Fruit fly (Drosophila melanogaster): ENCODE measurements around the gene Abp1.
A peak's percentile ranks its signal among the peaks of the same experiment; 100 is the strongest.

Gene Abp1

DNA sequence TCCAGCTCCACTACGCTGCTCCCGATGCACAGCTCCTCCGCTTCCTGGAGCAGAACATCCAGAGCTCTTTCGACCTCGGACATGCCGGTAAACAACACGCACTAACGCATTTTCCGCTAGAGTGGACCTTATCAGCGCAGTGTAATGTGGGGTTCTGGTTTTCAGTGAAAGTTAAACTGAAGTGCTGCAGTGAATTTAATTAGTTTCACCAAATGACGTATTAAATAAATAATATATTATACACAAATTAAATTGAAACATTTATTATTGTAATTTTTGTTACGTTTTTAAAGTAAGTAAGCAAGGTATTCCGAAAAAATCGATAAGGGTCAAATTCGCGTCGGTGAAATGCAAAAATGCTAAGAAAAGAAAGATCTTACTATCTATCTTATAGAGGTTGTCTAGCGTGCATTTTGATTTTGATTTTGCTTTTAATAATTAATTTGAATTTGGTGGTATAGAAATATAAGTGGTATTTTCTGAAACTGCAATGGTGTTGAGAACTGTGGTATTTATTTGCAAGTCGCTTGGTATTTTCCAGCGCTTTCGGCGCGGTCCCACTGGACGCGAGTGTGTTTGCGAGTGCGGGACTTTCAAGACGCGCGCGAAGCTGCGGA is 35.8 kb downstream of the Abp1 start, which contains the start of the genes JMJD7 and CG10738 (continued):
- TF ChIP-seq CG17568 (GFP tag; optimal IDR thresholded peaks at IDR 0.05): no peak
- TF ChIP-seq CG12071 (GFP tag; optimal IDR thresholded peaks at IDR 0.05): peak; percentile 63
- TF ChIP-seq Antp (GFP tag; optimal IDR thresholded peaks at IDR 0.05): no peak
- TF ChIP-seq CG8281 (tag; optimal IDR thresholded peaks at IDR 0.05): no peak
- no peak for TF ChIP-seq corto (GFP tag; optimal IDR thresholded peaks at IDR 0.05)
- TF ChIP-seq br (optimal IDR thresholded peaks at IDR 0.05): no peak
- TF ChIP-seq NK7.1 (GFP tag; optimal IDR thresholded peaks at IDR 0.05): no peak
- peak; percentile 56 for TF ChIP-seq CG4328 (GFP tag; optimal IDR thresholded peaks at IDR 0.05)
- peak; percentile 59; the same call in 1 of the 2 replicates for TF ChIP-seq aop (GFP tag; IDR thresholded peaks at IDR 0.05)
- TF ChIP-seq PHDP (tag; optimal IDR thresholded peaks at IDR 0.05): no peak
- peak; percentile 85 for TF ChIP-seq Atf6 (GFP tag; IDR thresholded peaks at IDR 0.05)
- peak; percentile 83 for TF ChIP-seq NFAT (GFP tag; IDR thresholded peaks at IDR 0.05)
- peak; percentile 18 for TF ChIP-seq CG12659 (GFP tag; optimal IDR thresholded peaks at IDR 0.05)
- TF ChIP-seq inv (GFP tag; IDR thresholded peaks at IDR 0.05; ENCODE audit: partially characterized antibody): no peak
- no peak for TF ChIP-seq usp (GFP tag; optimal IDR thresholded peaks at IDR 0.05)
- TF ChIP-seq pho (GFP tag; optimal IDR thresholded peaks at IDR 0.05): no peak
- TF ChIP-seq CG14667 (GFP tag; IDR thresholded peaks at IDR 0.05): peak; percentile 45
- TF ChIP-seq ranshi (GFP tag; IDR thresholded peaks at IDR 0.05): peak; percentile 75
- peak; percentile 44; the same call in 1 of the 2 replicates for TF ChIP-seq CG31224 (GFP tag; IDR thresholded peaks at IDR 0.05)
- peak; percentile 14 for TF ChIP-seq CG1647 (GFP tag; optimal IDR thresholded peaks at IDR 0.05)
- no peak for TF ChIP-seq Abd-B (GFP tag; optimal IDR thresholded peaks at IDR 0.05)
- TF ChIP-seq croc (GFP tag; conservative IDR thresholded peaks at IDR 0.05): no peak; the same call in 2 of the 3 replicates
- no peak for TF ChIP-seq exex (tag; optimal IDR thresholded peaks at IDR 0.05)
- peak; percentile 48 for TF ChIP-seq CG4424 (GFP tag; optimal IDR thresholded peaks at IDR 0.05)
- no peak for TF ChIP-seq CG15601 (tag; optimal IDR thresholded peaks at IDR 0.05)
- no peak for TF ChIP-seq CG12236 (GFP tag; optimal IDR thresholded peaks at IDR 0.05)
- TF ChIP-seq CG10321 (GFP tag; IDR thresholded peaks at IDR 0.05): no peak
- no peak for TF ChIP-seq Lhr (GFP tag; optimal IDR thresholded peaks at IDR 0.05)
- no peak for TF ChIP-seq CG10274 (GFP tag; optimal IDR thresholded peaks at IDR 0.05)
- no peak for TF ChIP-seq ewg (GFP tag; optimal IDR thresholded peaks at IDR 0.05)
- TF ChIP-seq Kr (GFP tag; optimal IDR thresholded peaks at IDR 0.05): no peak
- peak; percentile 6 for TF ChIP-seq CG9437 (GFP tag; optimal IDR thresholded peaks at IDR 0.05)
- no peak for TF ChIP-seq maf-S (GFP tag; optimal IDR thresholded peaks at IDR 0.05)
- TF ChIP-seq Drgx (GFP tag; IDR thresholded peaks at IDR 0.05): peak; percentile 78
- TF ChIP-seq CG7372 (GFP tag; IDR thresholded peaks at IDR 0.05): peak; percentile 62
- no peak for TF ChIP-seq CG13287 (GFP tag; IDR thresholded peaks at IDR 0.05; ENCODE audit: partially characterized antibody)
- TF ChIP-seq cad (GFP tag; optimal IDR thresholded peaks at IDR 0.05): no peak
- peak; percentile 79 for TF ChIP-seq sob (GFP tag; IDR thresholded peaks at IDR 0.05)
- peak; percentile 82 for TF ChIP-seq CG3281 (GFP tag; optimal IDR thresholded peaks at IDR 0.05)
- peak; percentile 70 for TF ChIP-seq onecut (GFP tag; IDR thresholded peaks at IDR 0.05)
- peak; percentile 19 for TF ChIP-seq mam (GFP tag; optimal IDR thresholded peaks at IDR 0.05)
- peak; percentile 53 for TF ChIP-seq CG13296 (GFP tag; optimal IDR thresholded peaks at IDR 0.05)
- TF ChIP-seq Sox100B (GFP tag; optimal IDR thresholded peaks at IDR 0.05): peak; percentile 79
- TF ChIP-seq CG18599 (GFP tag; optimal IDR thresholded peaks at IDR 0.05): peak; percentile 87
- TF ChIP-seq ac (GFP tag; optimal IDR thresholded peaks at IDR 0.05): no peak
- no peak for TF ChIP-seq mld (GFP tag; IDR thresholded peaks at IDR 0.05; ENCODE audit: partially characterized antibody)
- peak; percentile 52; the same call in 1 of the 2 replicates for TF ChIP-seq CG11696 (GFP tag; IDR thresholded peaks at IDR 0.05)
- no peak for TF ChIP-seq CG3065 (GFP tag; optimal IDR thresholded peaks at IDR 0.05)
- TF ChIP-seq HLH3B (GFP tag; IDR thresholded peaks at IDR 0.05): peak; percentile 68
- TF ChIP-seq toy (GFP tag; IDR thresholded peaks at IDR 0.05): peak; percentile 25; the same call in 1 of the 2 replicates
- peak; percentile 6 for TF ChIP-seq BtbVII (GFP tag; optimal IDR thresholded peaks at IDR 0.05)

All from whole organism, embryonic.